Worm (Caenorhabditis elegans) whole organism, L2 larva: ENCODE results near the gene C11E4.6.

Source experiments
- C34F6.9 ChIP-seq: fragments of 150-350 bp; optimal IDR thresholded peaks from 2 replicates; lab custom pipeline; 2014; ENCODE audit warnings: missing biosample characterization, missing genetic modification characterization
- F13H6.1 ChIP-seq: sonication (generic microtip); optimal IDR thresholded peaks from 2 replicates; lab custom pipeline; 2016; ENCODE audit warnings: missing genetic modification characterization, missing compliant biosample characterization
- R02D3.7 ChIP-seq: fragments of 150-350 bp; optimal IDR thresholded peaks from 2 replicates; lab custom pipeline; 2014; ENCODE audit warnings: missing biosample characterization, missing genetic modification characterization
- Y55F3AM.14 ChIP-seq: fragments of 200-800 bp; sonication (Bioruptor generic); optimal IDR thresholded peaks from 2 replicates; lab custom pipeline; 2018; ENCODE audit warnings: mild to moderate bottlenecking, missing genetic modification characterization, missing compliant biosample characterization
- ZK546.5 ChIP-seq: sonication (generic microtip); optimal IDR thresholded peaks from 2 replicates; lab custom pipeline; 2017; ENCODE audit warnings: missing biosample characterization, missing genetic modification characterization
- alr-1 ChIP-seq: fragments of 150-350 bp; optimal IDR thresholded peaks from 2 replicates; lab custom pipeline; 2014; ENCODE audit warnings: missing biosample characterization, missing genetic modification characterization
- aly-2 ChIP-seq: fragments of 150-350 bp; optimal IDR thresholded peaks from 2 replicates; lab custom pipeline; 2014; ENCODE audit warnings: missing biosample characterization, missing genetic modification characterization
- ama-1 ChIP-seq: fragments of 150-350 bp; optimal IDR thresholded peaks from 2 replicates; lab custom pipeline; 2018; ENCODE audit warnings: inconsistent platforms
- blmp-1 ChIP-seq: sonication (generic microtip); optimal IDR thresholded peaks from 2 replicates; lab custom pipeline; 2017; ENCODE audit warnings: missing genetic modification characterization, mild to moderate bottlenecking, missing compliant biosample characterization, antibody characterized with exemption, moderate library complexity; ENCODE audit not compliant: insufficient read depth
- ceh-16 ChIP-seq: fragments of 150-350 bp; optimal IDR thresholded peaks from 2 replicates; lab custom pipeline; 2014; ENCODE audit warnings: missing biosample characterization, missing genetic modification characterization
- ceh-82 ChIP-seq: fragments of 150-350 bp; optimal IDR thresholded peaks from 2 replicates; lab custom pipeline; 2014; ENCODE audit warnings: missing biosample characterization, missing genetic modification characterization
- crh-2 ChIP-seq: sonication (generic microtip); optimal IDR thresholded peaks from 2 replicates; lab custom pipeline; 2017; ENCODE audit warnings: missing biosample characterization, missing genetic modification characterization
- dmd-4 ChIP-seq: sonication (generic microtip); optimal IDR thresholded peaks from 2 replicates; lab custom pipeline; 2017; ENCODE audit warnings: missing biosample characterization, missing genetic modification characterization
- egl-27 ChIP-seq: sonication (generic microtip); optimal IDR thresholded peaks from 3 replicates; lab custom pipeline; 2017; ENCODE audit warnings: missing biosample characterization, missing genetic modification reagents, missing genetic modification characterization
- elt-1 ChIP-seq: fragments of 150-350 bp; optimal IDR thresholded peaks from 2 replicates; lab custom pipeline; 2014; ENCODE audit warnings: missing biosample characterization, missing genetic modification characterization
- elt-3 ChIP-seq: sonication (generic microtip); optimal IDR thresholded peaks from 2 replicates; lab custom pipeline; 2017; ENCODE audit warnings: missing biosample characterization, missing genetic modification characterization
- fos-1 ChIP-seq: fragments of 150-350 bp; optimal IDR thresholded peaks from 2 replicates; lab custom pipeline; 2014; ENCODE audit warnings: missing biosample characterization, missing genetic modification characterization
- gmeb-1 ChIP-seq: fragments of 150-350 bp; optimal IDR thresholded peaks from 2 replicates; lab custom pipeline; 2014; ENCODE audit warnings: missing biosample characterization, missing genetic modification characterization
- lin-11 ChIP-seq: fragments of 150-350 bp; sonication (generic microtip); optimal IDR thresholded peaks from 2 replicates; lab custom pipeline; 2014; ENCODE audit warnings: missing biosample characterization, missing genetic modification characterization, inconsistent platforms, mixed read lengths
- lin-13 ChIP-seq: fragments of 150-350 bp; optimal IDR thresholded peaks from 2 replicates; lab custom pipeline; 2014; ENCODE audit warnings: missing biosample characterization, missing genetic modification reagents, missing genetic modification characterization
- lin-39 ChIP-seq: fragments of 150-350 bp; optimal IDR thresholded peaks from 2 replicates; lab custom pipeline; 2014; ENCODE audit warnings: missing biosample characterization, missing genetic modification reagents, missing genetic modification characterization
- lsy-2 ChIP-seq, 2 experiments: fragments of 150-350 bp in 1 of 2; sonication (generic microtip) in 1 of 2; optimal IDR thresholded peaks; 2 replicates each; lab custom pipeline; 2014 to 2017; ENCODE audit warnings: missing biosample characterization in 2 of 2, missing genetic modification characterization in 2 of 2
- mab-5 ChIP-seq: fragments of 150-350 bp; optimal IDR thresholded peaks from 2 replicates; lab custom pipeline; 2014; ENCODE audit warnings: missing biosample characterization, missing genetic modification characterization
- mbf-1 ChIP-seq: sonication (generic microtip); optimal IDR thresholded peaks from 2 replicates; lab custom pipeline; 2017; ENCODE audit warnings: missing biosample characterization, missing genetic modification characterization
- mdl-1 ChIP-seq, 2 experiments: fragments of 150-350 bp in 1 of 2; sonication (generic microtip) in 1 of 2; optimal IDR thresholded peaks; 2 replicates each; lab custom pipeline; 2017; ENCODE audit warnings: missing biosample characterization in 2 of 2, missing genetic modification characterization in 2 of 2
- nhr-10 ChIP-seq: sonication (generic microtip); optimal IDR thresholded peaks from 2 replicates; lab custom pipeline; 2017; ENCODE audit warnings: missing biosample characterization, missing genetic modification characterization
- nhr-11 ChIP-seq: fragments of 150-350 bp; optimal IDR thresholded peaks from 2 replicates; lab custom pipeline; 2014; ENCODE audit warnings: missing biosample characterization, missing genetic modification characterization
- nhr-12 ChIP-seq: fragments of 150-350 bp; optimal IDR thresholded peaks from 2 replicates; lab custom pipeline; 2014; ENCODE audit warnings: missing biosample characterization, missing genetic modification characterization
- nhr-129 ChIP-seq: fragments of 150-350 bp; optimal IDR thresholded peaks from 2 replicates; lab custom pipeline; 2014; ENCODE audit warnings: missing biosample characterization, missing genetic modification characterization
- nhr-21 ChIP-seq: fragments of 150-350 bp; optimal IDR thresholded peaks from 2 replicates; lab custom pipeline; 2014; ENCODE audit warnings: missing biosample characterization, missing genetic modification characterization
- nhr-23 ChIP-seq: fragments of 150-350 bp; optimal IDR thresholded peaks from 2 replicates; lab custom pipeline; 2014; ENCODE audit warnings: missing biosample characterization, missing genetic modification reagents, missing genetic modification characterization
- nhr-237 ChIP-seq: fragments of 150-350 bp; optimal IDR thresholded peaks from 2 replicates; lab custom pipeline; 2014; ENCODE audit warnings: missing biosample characterization, missing genetic modification characterization
- nhr-25 ChIP-seq: fragments of 150-350 bp; sonication (generic microtip); optimal IDR thresholded peaks from 3 replicates; lab custom pipeline; 2014; ENCODE audit warnings: missing biosample characterization, missing genetic modification characterization
- nhr-6 ChIP-seq: fragments of 150-350 bp; optimal IDR thresholded peaks from 2 replicates; lab custom pipeline; 2014; ENCODE audit warnings: missing biosample characterization, missing genetic modification characterization
- nhr-77 ChIP-seq: fragments of 150-350 bp; optimal IDR thresholded peaks from 2 replicates; lab custom pipeline; 2014; ENCODE audit warnings: missing biosample characterization, missing genetic modification characterization
- peb-1 ChIP-seq: fragments of 150-350 bp; optimal IDR thresholded peaks from 2 replicates; lab custom pipeline; 2014; ENCODE audit warnings: missing biosample characterization, missing genetic modification characterization
- sem-4 ChIP-seq: fragments of 150-350 bp; optimal IDR thresholded peaks from 2 replicates; lab custom pipeline; 2014; ENCODE audit warnings: missing biosample characterization, missing genetic modification reagents, missing genetic modification characterization
- skn-1 ChIP-seq: sonication (generic microtip); optimal IDR thresholded peaks from 2 replicates; lab custom pipeline; 2017; ENCODE audit warnings: missing biosample characterization, missing genetic modification characterization
- sma-3 ChIP-seq: sonication (generic microtip); optimal IDR thresholded peaks from 2 replicates; lab custom pipeline; 2016; ENCODE audit warnings: missing genetic modification reagents, missing genetic modification characterization, missing compliant biosample characterization
- sma-9 ChIP-seq, 2 experiments: fragments of 150-350 bp in 1 of 2; sonication (generic microtip) in 1 of 2; optimal IDR thresholded peaks; 2 replicates each; lab custom pipeline; 2014 to 2016; ENCODE audit warnings: missing genetic modification characterization in 2 of 2, mild to moderate bottlenecking in 1 of 2, missing biosample characterization in 1 of 2, missing compliant biosample characterization in 1 of 2, missing genetic modification reagents in 1 of 2, moderate library complexity in 1 of 2
- snpc-4 ChIP-seq: fragments of 150-350 bp; optimal IDR thresholded peaks from 2 replicates; lab custom pipeline; 2014; ENCODE audit warnings: missing biosample characterization, missing genetic modification characterization
- unc-39 ChIP-seq: fragments of 150-350 bp; optimal IDR thresholded peaks from 2 replicates; lab custom pipeline; 2014; ENCODE audit warnings: missing biosample characterization, missing genetic modification characterization
- unc-55 ChIP-seq: fragments of 150-350 bp; sonication (generic microtip); optimal IDR thresholded peaks from 3 replicates; lab custom pipeline; 2014; ENCODE audit warnings: missing biosample characterization, missing genetic modification reagents, missing genetic modification characterization
- unc-62 ChIP-seq: fragments of 150-350 bp; optimal IDR thresholded peaks from 2 replicates; lab custom pipeline; 2014; ENCODE audit warnings: missing biosample characterization, missing genetic modification reagents, missing genetic modification characterization
- zag-1 ChIP-seq: fragments of 150-350 bp; optimal IDR thresholded peaks from 2 replicates; lab custom pipeline; 2014; ENCODE audit warnings: missing biosample characterization, missing genetic modification characterization
- ztf-1 ChIP-seq: fragments of 200-800 bp; sonication (Bioruptor generic); conservative IDR thresholded peaks from 2 replicates; pipeline ENCODE4 v1.3.6; 2022; ENCODE audit warnings: missing genetic modification characterization, missing compliant biosample characterization
- ztf-11 ChIP-seq: sonication (generic microtip); optimal IDR thresholded peaks from 2 replicates; lab custom pipeline; 2017; ENCODE audit warnings: missing biosample characterization, missing genetic modification characterization
- ztf-4 ChIP-seq: fragments of 150-350 bp; optimal IDR thresholded peaks from 2 replicates; lab custom pipeline; 2014; ENCODE audit warnings: missing biosample characterization, missing genetic modification characterization

C11E4.6 gene

ce11 chrX:9610040-9610613, at the start of gene C11E4.6:
Gene C11E4.6 (plus strand): TSS chrX:9610563.
- no peak for TF ChIP-seq unc-62 (GFP tag; lab: Kevin White, UChicago)
- no peak for TF ChIP-seq peb-1 (tag; lab: Kevin White, UChicago)
- no peak for TF ChIP-seq elt-1
- TF ChIP-seq nhr-25, result no peak
- no peak for TF ChIP-seq unc-55 (GFP tag; lab: Kevin White, UChicago)
- TF ChIP-seq fos-1 (tag; lab: Kevin White, UChicago), result no peak
- TF ChIP-seq F13H6.1 (tag; lab: Kevin White, UChicago), result no peak
- TF ChIP-seq R02D3.7 (tag; lab: Kevin White, UChicago), result no peak
- no peak for TF ChIP-seq aly-2 (tag; lab: Kevin White, UChicago)
- no peak for TF ChIP-seq unc-39 (tag; lab: Kevin White, UChicago)
- no peak for TF ChIP-seq zag-1 (tag; lab: Kevin White, UChicago)

DNA sequence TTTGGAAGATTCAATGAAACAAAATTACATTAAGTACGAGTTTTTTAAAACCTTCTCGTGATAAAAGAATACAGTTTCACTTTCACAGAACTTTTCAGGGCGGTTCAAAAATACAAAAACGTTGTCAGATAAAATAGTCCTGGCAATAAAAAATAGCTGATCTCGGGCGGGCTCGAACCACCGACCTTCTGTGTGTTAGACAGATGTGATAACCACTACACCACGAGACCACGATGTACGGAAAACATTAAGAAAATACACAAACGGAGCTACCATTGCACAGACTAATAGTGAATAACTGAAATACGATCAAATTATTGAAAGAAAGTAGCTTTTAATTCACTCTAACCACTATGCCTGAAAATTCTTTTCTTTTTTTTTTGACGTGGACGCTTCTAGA, 49.4 kb upstream of the C11E4.6 start:
- TF ChIP-seq nhr-237 (tag; lab: Kevin White, UChicago) (no peak), Y55F3AM.14 (GFP tag; lab: Kevin White, UChicago) (no peak), gmeb-1 (tag; lab: Kevin White, UChicago) (peak; percentile 3), F13H6.1 (tag; lab: Kevin White, UChicago) (peak; percentile 22), ama-1 (lab: Kevin White, UChicago) (peak; percentile 49), egl-27 (tag; lab: Kevin White, UChicago) (no peak), nhr-10 (tag; lab: Kevin White, UChicago) (no peak), nhr-129 (tag; lab: Kevin White, UChicago) (peak; percentile 34), unc-55 (GFP tag; lab: Kevin White, UChicago) (no peak), nhr-21 (tag; lab: Kevin White, UChicago) (peak; percentile 10), sma-9 (GFP tag; optimal IDR thresholded peaks at IDR 0.05; lab: Kevin White, UChicago) (peak; percentile 23), sma-9 (tag; optimal IDR thresholded peaks at IDR 0.05; lab: Kevin White, UChicago) (no peak), ZK546.5 (tag; lab: Kevin White, UChicago) (no peak), ceh-16 (tag; lab: Kevin White, UChicago) (no peak), R02D3.7 (tag; lab: Kevin White, UChicago) (no peak), blmp-1 (tag; lab: Kevin White, UChicago) (no peak), skn-1 (no peak), elt-3 (tag; lab: Kevin White, UChicago) (no peak), C34F6.9 (no peak), unc-39 (tag; lab: Kevin White, UChicago) (no peak), lin-11 (tag; lab: Kevin White, UChicago) (no peak), fos-1 (tag; lab: Kevin White, UChicago) (peak; percentile 10), sem-4 (tag; lab: Kevin White, UChicago) (no peak), mdl-1 (tag; optimal IDR thresholded peaks at IDR 0.05; lab: Kevin White, UChicago) (no peak), ztf-11 (tag; lab: Kevin White, UChicago) (no peak), crh-2 (peak; percentile 46), dmd-4 (tag; lab: Kevin White, UChicago) (no peak), sma-3 (peak; percentile 19), unc-62 (GFP tag; lab: Kevin White, UChicago) (no peak), mab-5 (no peak), nhr-25 (no peak), mbf-1 (tag; lab: Kevin White, UChicago) (no peak), ceh-82 (tag; lab: Kevin White, UChicago) (no peak), nhr-23 (no peak), ztf-1 (GFP tag; lab: Robert Waterston, UW) (no peak), ztf-4 (tag; lab: Kevin White, UChicago) (peak; percentile 8), lsy-2 (tag; optimal IDR thresholded peaks at IDR 0.05; lab: Kevin White, UChicago) (peak in 1 of 2 experiments; percentile 16), peb-1 (tag; lab: Kevin White, UChicago) (no peak), lin-39 (tag; lab: Kevin White, UChicago) (no peak), aly-2 (tag; lab: Kevin White, UChicago) (no peak), nhr-11 (no peak), alr-1 (tag; lab: Kevin White, UChicago) (no peak), lin-13 (GFP tag; lab: Kevin White, UChicago) (no peak), zag-1 (tag; lab: Kevin White, UChicago) (no peak), snpc-4 (tag; lab: Kevin White, UChicago) (no peak), elt-1 (no peak), nhr-6 (tag; lab: Kevin White, UChicago) (peak; percentile 2), nhr-77 (tag; lab: Kevin White, UChicago) (no peak), nhr-12 (tag; lab: Kevin White, UChicago) (no peak)
